Worm (Caenorhabditis elegans): ENCODE results near the gene Y55F3C.17.

Y55F3C.17 gene

DNA sequence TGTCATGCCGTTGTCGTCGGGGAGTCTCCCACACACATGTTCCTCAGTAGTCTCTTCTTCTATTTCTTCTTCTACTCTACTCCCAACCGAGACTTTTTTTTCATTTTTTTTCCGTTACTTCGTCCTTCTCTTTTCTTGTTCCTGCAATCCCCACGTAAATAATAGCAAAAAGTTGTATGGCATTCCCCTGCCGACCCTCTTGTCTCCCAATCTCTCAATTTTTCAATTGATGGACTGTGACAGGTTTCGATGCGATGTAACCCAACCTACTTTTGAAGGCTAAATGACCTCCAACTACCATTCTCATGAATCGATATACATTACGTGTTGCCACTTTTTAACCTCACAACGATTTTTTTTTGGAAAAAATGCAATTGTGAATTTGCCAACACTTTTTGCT is 34.1 kb downstream of the Y55F3C.17 start (continued):
- TF ChIP-seq efl-3 (GFP tag; optimal IDR thresholded peaks at IDR 0.05) = no peak
- peak; percentile 37 for TF ChIP-seq snu-23 (GFP tag; optimal IDR thresholded peaks at IDR 0.05)
- no peak for TF ChIP-seq nhr-12 (tag; optimal IDR thresholded peaks at IDR 0.05)
- peak; percentile 85 for TF ChIP-seq nhr-85 (tag)
- TF ChIP-seq nhr-237 (tag; optimal IDR thresholded peaks at IDR 0.05) = no peak
- peak; percentile 42 for TF ChIP-seq dsc-1 (tag; optimal IDR thresholded peaks at IDR 0.05)
- no peak for TF ChIP-seq fos-1 (tag; optimal IDR thresholded peaks at IDR 0.05)
- no peak for TF ChIP-seq efl-1 (optimal IDR thresholded peaks at IDR 0.05)
- peak in 1 of 2 experiments; percentile 45 for TF ChIP-seq efl-1 (GFP tag; optimal IDR thresholded peaks at IDR 0.05 in 1 of 2)
- peak; percentile 94 for TF ChIP-seq pag-3 (tag; optimal IDR thresholded peaks at IDR 0.05; ENCODE audit: borderline replicate concordance, insufficient read depth)
- TF ChIP-seq nhr-90 (tag; optimal IDR thresholded peaks at IDR 0.05; ENCODE audit: poor library complexity) = no peak
- TF ChIP-seq lsy-2 (tag; optimal IDR thresholded peaks at IDR 0.05) = peak in 1 of 2 experiments; percentile 54
- TF ChIP-seq alr-1 (tag; optimal IDR thresholded peaks at IDR 0.05; ENCODE audit: borderline replicate concordance) = no peak
- TF ChIP-seq mep-1 (tag; optimal IDR thresholded peaks at IDR 0.05) = peak; percentile 60
- TF ChIP-seq lin-35 (GFP tag; optimal IDR thresholded peaks at IDR 0.05) = peak in 1 of 2 experiments; percentile 0
- no peak for TF ChIP-seq isw-1 (GFP tag; IDR thresholded peaks at IDR 0.05)
- no peak for TF ChIP-seq ceh-90 (tag; optimal IDR thresholded peaks at IDR 0.05)

DNA sequence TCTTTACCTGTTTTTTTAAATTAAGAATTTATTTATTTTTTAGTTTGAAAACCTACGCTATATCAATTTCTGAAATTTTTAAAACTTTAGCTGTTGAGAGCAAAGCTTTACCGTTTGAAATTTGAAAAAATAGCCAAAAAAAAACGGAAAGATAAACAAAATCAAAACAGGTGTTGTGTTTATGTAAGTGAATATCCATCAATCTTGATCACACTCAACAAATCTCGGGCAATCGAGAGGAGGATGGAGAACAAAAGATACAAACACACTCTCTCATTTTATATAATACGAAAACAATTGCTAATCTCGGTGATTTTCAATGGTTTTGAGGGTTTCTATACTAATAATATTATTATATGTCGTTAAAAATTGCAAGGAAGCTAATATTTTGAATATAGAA is 36.6 kb downstream of the Y55F3C.17 start:
- TF ChIP-seq nhr-76 (tag; optimal IDR thresholded peaks at IDR 0.05) = no peak
- no peak for TF ChIP-seq vab-15 (tag; optimal IDR thresholded peaks at IDR 0.05)
- peak; percentile 20 for TF ChIP-seq lin-39 (tag; optimal IDR thresholded peaks at IDR 0.05)
- peak; percentile 61 for TF ChIP-seq dsc-1 (tag; optimal IDR thresholded peaks at IDR 0.05)
- no peak for TF ChIP-seq nhr-90 (tag; optimal IDR thresholded peaks at IDR 0.05; ENCODE audit: poor library complexity)
- TF ChIP-seq zip-4 (GFP tag; optimal IDR thresholded peaks at IDR 0.05) = no peak
- TF ChIP-seq blmp-1 (tag; optimal IDR thresholded peaks at IDR 0.05) = peak; percentile 15
- TF ChIP-seq hlh-17 (GFP tag; optimal IDR thresholded peaks at IDR 0.05; ENCODE audit: borderline replicate concordance) = no peak
- no peak for TF ChIP-seq lin-13 (GFP tag; optimal IDR thresholded peaks at IDR 0.05)
- no peak for TF ChIP-seq aha-1 (tag; optimal IDR thresholded peaks at IDR 0.05)
- TF ChIP-seq C16A3.4 (tag; optimal IDR thresholded peaks at IDR 0.05) = no peak
- TF ChIP-seq unc-86 (tag; optimal IDR thresholded peaks at IDR 0.05) = no peak
- no peak for TF ChIP-seq nhr-19 (GFP tag; conservative IDR thresholded peaks at IDR 0.05)
- no peak for TF ChIP-seq dpl-1 (GFP tag; optimal IDR thresholded peaks at IDR 0.05)

DNA sequence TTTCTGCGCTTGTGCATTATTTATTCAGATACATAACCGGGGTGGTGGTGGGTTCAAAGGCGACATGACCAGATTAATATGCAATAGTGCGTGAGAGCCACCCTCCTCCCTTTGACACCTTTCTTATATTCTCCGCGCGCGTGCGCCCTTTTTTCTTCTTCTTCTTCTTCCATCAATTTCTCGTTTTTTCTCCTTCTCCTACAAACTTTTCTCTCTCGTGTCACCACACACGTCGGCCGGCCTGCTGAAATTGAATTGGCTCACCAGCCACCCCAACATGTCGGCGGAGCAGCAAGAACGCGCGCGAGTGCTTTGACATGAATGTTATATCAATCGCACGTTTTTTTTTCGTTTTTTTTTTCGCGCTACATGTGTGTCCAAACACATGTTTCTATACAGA is 38.6 kb downstream of the Y55F3C.17 start:
- TF ChIP-seq unc-130 (tag; optimal IDR thresholded peaks at IDR 0.05) = no peak
- no peak for TF ChIP-seq F16B12.6 (tag; optimal IDR thresholded peaks at IDR 0.05)
- TF ChIP-seq mab-9 (GFP tag; IDR thresholded peaks at IDR 0.05) = no peak
- no peak for TF ChIP-seq aha-1 (tag; optimal IDR thresholded peaks at IDR 0.05)
- no peak for TF ChIP-seq jun-1 (tag; optimal IDR thresholded peaks at IDR 0.05)
- no peak for TF ChIP-seq ets-5 (GFP tag; IDR thresholded peaks at IDR 0.05)
- peak; percentile 64 for TF ChIP-seq lin-14 (GFP tag; optimal IDR thresholded peaks at IDR 0.05)
- TF ChIP-seq egl-27 (tag; optimal IDR thresholded peaks at IDR 0.05) = no peak
- no peak for TF ChIP-seq nhr-76 (tag; optimal IDR thresholded peaks at IDR 0.05)
- no peak for TF ChIP-seq nhr-84 (tag; optimal IDR thresholded peaks at IDR 0.05)
- TF ChIP-seq unc-30 (tag; optimal IDR thresholded peaks at IDR 0.05) = no peak
- TF ChIP-seq ztf-4 (tag; optimal IDR thresholded peaks at IDR 0.05) = no peak
- TF ChIP-seq fkh-4 (tag; optimal IDR thresholded peaks at IDR 0.05; ENCODE audit: borderline replicate concordance) = no peak
- no peak for TF ChIP-seq grh-1 (GFP tag; IDR thresholded peaks at IDR 0.05)
- peak; percentile 67 for TF ChIP-seq fkh-8 (tag; optimal IDR thresholded peaks at IDR 0.05)
- no peak for TF ChIP-seq nhr-90 (tag; optimal IDR thresholded peaks at IDR 0.05; ENCODE audit: poor library complexity)
- TF ChIP-seq mef-2 (tag; optimal IDR thresholded peaks at IDR 0.05) = no peak
- peak; percentile 4 for TF ChIP-seq snu-23 (GFP tag; optimal IDR thresholded peaks at IDR 0.05)
- no peak for TF ChIP-seq C34B4.2 (tag; optimal IDR thresholded peaks at IDR 0.05)
- peak in 1 of 3 experiments; percentile 42 for TF ChIP-seq ceh-82 (tag; optimal IDR thresholded peaks at IDR 0.05)
- no peak for TF ChIP-seq swsn-7 (tag; optimal IDR thresholded peaks at IDR 0.05)
- peak; percentile 64 for TF ChIP-seq unc-86 (tag; optimal IDR thresholded peaks at IDR 0.05)
- no peak for TF ChIP-seq hlh-4 (tag; optimal IDR thresholded peaks at IDR 0.05)
- TF ChIP-seq C04F5.9 (tag; optimal IDR thresholded peaks at IDR 0.05) = no peak
- no peak for TF ChIP-seq isw-1 (GFP tag; IDR thresholded peaks at IDR 0.05)
- TF ChIP-seq nhr-19 (GFP tag; conservative IDR thresholded peaks at IDR 0.05) = no peak
- TF ChIP-seq C16A3.4 (tag; optimal IDR thresholded peaks at IDR 0.05) = no peak
- TF ChIP-seq ceh-88 (GFP tag; IDR thresholded peaks at IDR 0.05) = no peak
- TF ChIP-seq irx-1 (tag; optimal IDR thresholded peaks at IDR 0.05) = no peak
